Worm (Caenorhabditis elegans): ENCODE data around the gene jmjd-2.

The jmjd-2 gene

ce11 chrII:14218142-14218541 lies 25.3 kb downstream of the jmjd-2 start:
- TF ChIP-seq nhr-237 (tag; optimal IDR thresholded peaks at IDR 0.05) (no peak), nfya-1 (tag; optimal IDR thresholded peaks at IDR 0.05; ENCODE audit: insufficient read depth) (no peak), nhr-76 (tag; optimal IDR thresholded peaks at IDR 0.05) (no peak), zag-1 (tag; optimal IDR thresholded peaks at IDR 0.05) (no peak)

DNA sequence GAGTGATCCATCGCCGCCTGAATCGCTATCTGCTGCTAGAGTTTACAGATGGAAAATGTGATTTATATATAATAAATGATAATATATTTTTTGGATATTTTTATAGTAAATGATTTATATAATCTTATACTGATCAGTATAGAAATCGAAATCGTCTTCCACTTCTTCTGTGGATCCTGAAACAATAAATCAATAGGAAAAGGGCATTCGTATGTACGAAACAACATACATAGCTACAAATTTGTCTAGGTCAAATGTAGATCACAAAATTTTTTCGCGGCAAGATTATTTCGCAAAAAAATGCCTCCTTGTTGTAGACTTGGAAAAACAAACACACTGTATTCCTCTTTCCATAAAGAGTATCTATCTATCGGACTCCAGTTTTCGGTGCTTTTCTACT lies 29.3 kb downstream of the jmjd-2 start, which contains the start of gene Y48B6A.10:
Gene Y48B6A.10, plus strand, starts transcription at position 301 of the 400 bp plus-strand sequence.
- TF ChIP-seq ceh-82 (tag; optimal IDR thresholded peaks at IDR 0.05) (no peak), aly-2 (tag; optimal IDR thresholded peaks at IDR 0.05) (no peak)

- TF ChIP-seq snpc-4 (tag; optimal IDR thresholded peaks at IDR 0.05) (no peak), ceh-9 (tag; optimal IDR thresholded peaks at IDR 0.05) (no peak), ztf-11 (tag; optimal IDR thresholded peaks at IDR 0.05) (no peak), nhr-11 (tag; optimal IDR thresholded peaks at IDR 0.05) (no peak), skn-1 (tag; optimal IDR thresholded peaks at IDR 0.05) (no peak), nhr-28 (tag; optimal IDR thresholded peaks at IDR 0.05) (no peak), ceh-16 (tag; optimal IDR thresholded peaks at IDR 0.05) (no peak), zag-1 (tag; optimal IDR thresholded peaks at IDR 0.05) (no peak), ZK546.5 (tag; optimal IDR thresholded peaks at IDR 0.05) (no peak), sea-2 (GFP tag; optimal IDR thresholded peaks at IDR 0.05) (no peak), R02D3.7 (tag; optimal IDR thresholded peaks at IDR 0.05) (no peak), aly-2 (tag; optimal IDR thresholded peaks at IDR 0.05) (no peak), mdl-1 (tag; optimal IDR thresholded peaks at IDR 0.05) (no peak), nhr-43 (tag; optimal IDR thresholded peaks at IDR 0.05; ENCODE audit: poor library complexity, severe bottlenecking) (no peak), eor-1 (tag; optimal IDR thresholded peaks at IDR 0.05) (no peak), fkh-2 (tag; optimal IDR thresholded peaks at IDR 0.05) (no peak), ztf-4 (tag; optimal IDR thresholded peaks at IDR 0.05) (no peak), nhr-76 (tag; optimal IDR thresholded peaks at IDR 0.05) (no peak)
Measured at ce11 chrII:14211118-14211517, 32.3 kb downstream of the jmjd-2 start, which contains the start of gene hot-7. Gene hot-7 (plus strand): TSS chrII:14211418.

ce11 chrII:14206211-14206610 lies 37.2 kb downstream of the jmjd-2 start:
- TF ChIP-seq pqm-1 (tag; optimal IDR thresholded peaks at IDR 0.05) = no peak
- TF ChIP-seq nhr-77 (tag; optimal IDR thresholded peaks at IDR 0.05) = no peak
- TF ChIP-seq fkh-2 (tag; optimal IDR thresholded peaks at IDR 0.05) = no peak

DNA sequence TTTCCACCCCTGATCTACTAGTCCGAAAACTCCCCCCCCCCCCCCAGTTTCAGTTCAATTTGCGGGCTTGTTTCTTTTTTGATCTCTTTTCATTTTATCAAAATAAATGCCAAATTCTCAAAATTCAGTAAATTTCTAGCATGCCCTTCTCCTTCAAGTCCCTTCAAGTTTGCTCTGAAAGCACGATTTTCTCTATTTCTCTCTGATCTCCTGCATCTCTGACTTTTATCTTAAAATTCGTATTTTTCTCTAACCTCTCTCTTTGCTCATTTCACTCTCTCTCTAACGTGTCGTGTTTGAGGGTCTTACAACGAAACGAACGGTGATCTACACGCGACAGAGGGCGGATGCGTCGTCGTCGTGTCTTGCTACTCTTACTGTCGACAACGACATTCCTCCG lies 38.1 kb downstream of the jmjd-2 start, which contains the start of gene ace-3:
Gene ace-3, plus strand, starts transcription at position 301 of the 400 bp plus-strand sequence.
- no peak for TF ChIP-seq jun-1 (tag; optimal IDR thresholded peaks at IDR 0.05)
- no peak for TF ChIP-seq aly-2 (tag; optimal IDR thresholded peaks at IDR 0.05)
- no peak for TF ChIP-seq fkh-2 (tag; optimal IDR thresholded peaks at IDR 0.05)
- no peak for TF ChIP-seq nhr-12 (tag; optimal IDR thresholded peaks at IDR 0.05)
- no peak for TF ChIP-seq zag-1 (tag; optimal IDR thresholded peaks at IDR 0.05)
- TF ChIP-seq daf-12 (tag; optimal IDR thresholded peaks at IDR 0.05) = no peak
- no peak for TF ChIP-seq nhr-23 (tag; optimal IDR thresholded peaks at IDR 0.05)
- TF ChIP-seq ceh-9 (tag; optimal IDR thresholded peaks at IDR 0.05) = no peak

DNA sequence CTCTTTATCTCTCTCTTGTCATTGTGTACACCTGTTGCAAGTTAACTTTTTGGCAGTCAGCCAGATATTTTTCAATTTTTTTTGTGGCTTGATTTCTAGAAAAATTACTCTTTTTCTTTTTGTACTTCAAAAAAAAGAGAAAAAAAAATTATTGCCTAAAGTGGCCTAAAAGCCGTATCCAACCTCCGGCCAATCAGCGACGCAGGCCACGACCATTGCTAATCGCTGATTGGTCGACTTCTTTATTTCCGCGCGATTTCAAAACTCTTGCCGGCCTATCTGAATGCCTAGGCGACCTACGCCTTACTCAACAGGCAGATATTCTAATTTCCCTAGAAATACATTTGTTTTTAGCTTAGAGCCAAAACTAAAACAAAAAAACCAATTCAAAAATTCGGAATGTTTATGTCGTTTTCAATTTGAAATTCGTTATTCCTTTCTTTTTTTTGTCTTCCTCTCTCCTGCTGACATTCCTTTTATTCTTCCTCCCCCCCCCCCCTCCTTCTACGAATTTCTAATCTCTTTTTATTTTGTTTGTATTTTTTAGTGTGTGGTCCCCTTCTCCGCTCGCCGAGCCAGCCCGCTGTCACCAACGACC lies 45.8 kb downstream of the jmjd-2 start, which contains the start of gene ace-4:
Gene ace-4, plus strand, starts transcription at position 548 of the 598 bp plus-strand sequence.
- TF ChIP-seq nfya-1 (tag; optimal IDR thresholded peaks at IDR 0.05; ENCODE audit: insufficient read depth) = peak; percentile 63
- TF ChIP-seq pqm-1 (tag; optimal IDR thresholded peaks at IDR 0.05) = no peak

DNA sequence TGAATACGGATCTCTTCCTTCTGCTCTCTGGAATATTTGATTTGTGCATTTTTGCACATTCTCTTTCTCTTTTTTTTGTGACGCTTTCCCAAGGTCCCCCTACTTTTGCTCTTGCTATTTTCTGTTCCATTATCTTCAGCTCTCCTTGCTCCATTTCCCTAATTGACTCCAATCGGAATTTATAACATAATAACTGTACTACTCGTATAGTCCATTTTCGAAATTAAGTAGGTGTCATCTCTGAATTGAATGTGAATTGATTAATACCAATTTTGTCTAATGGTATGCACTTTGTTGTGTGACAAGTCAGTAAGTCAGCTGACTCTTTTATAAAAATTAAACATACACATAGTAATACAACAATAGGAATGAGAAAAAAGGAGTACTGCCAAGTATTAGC lies 47.5 kb downstream of the jmjd-2 start:
- TF ChIP-seq aly-2 (tag; optimal IDR thresholded peaks at IDR 0.05) (no peak), nhr-237 (tag; optimal IDR thresholded peaks at IDR 0.05) (no peak), nhr-12 (tag; optimal IDR thresholded peaks at IDR 0.05) (no peak), snpc-4 (tag; optimal IDR thresholded peaks at IDR 0.05) (no peak), nhr-77 (tag; optimal IDR thresholded peaks at IDR 0.05) (no peak), fos-1 (tag; optimal IDR thresholded peaks at IDR 0.05) (no peak), eor-1 (tag; optimal IDR thresholded peaks at IDR 0.05) (no peak), unc-62 (GFP tag; optimal IDR thresholded peaks at IDR 0.05) (no peak), egl-27 (tag; optimal IDR thresholded peaks at IDR 0.05) (no peak), ztf-4 (tag; optimal IDR thresholded peaks at IDR 0.05) (no peak)
